Fruit fly (Drosophila melanogaster) Kc167 (cell line): Measurements from ENCODE around the gene CG6664.

Experiments
- Myc ChIP-seq: fragments of >200 bp; optimal IDR thresholded peaks from 2 replicates; lab custom pipeline; 2017; ENCODE audit warnings: missing external identifiers
- Sin3A ChIP-seq: fragments of >200 bp; optimal IDR thresholded peaks from 2 replicates; lab custom pipeline; 2018; ENCODE audit warnings: missing external identifiers
- h ChIP-seq: fragments of >200 bp; optimal IDR thresholded peaks from 3 replicates; lab custom pipeline; 2018; ENCODE audit warnings: missing external identifiers
- psq ChIP-seq: fragments of >200 bp; optimal IDR thresholded peaks from 2 replicates; lab custom pipeline; 2017; ENCODE audit warnings: missing external identifiers
- ttk ChIP-seq: sonication (Bioruptor generic); optimal IDR thresholded peaks from 2 replicates; lab custom pipeline; 2017; ENCODE audit warnings: missing external identifiers

DNA sequence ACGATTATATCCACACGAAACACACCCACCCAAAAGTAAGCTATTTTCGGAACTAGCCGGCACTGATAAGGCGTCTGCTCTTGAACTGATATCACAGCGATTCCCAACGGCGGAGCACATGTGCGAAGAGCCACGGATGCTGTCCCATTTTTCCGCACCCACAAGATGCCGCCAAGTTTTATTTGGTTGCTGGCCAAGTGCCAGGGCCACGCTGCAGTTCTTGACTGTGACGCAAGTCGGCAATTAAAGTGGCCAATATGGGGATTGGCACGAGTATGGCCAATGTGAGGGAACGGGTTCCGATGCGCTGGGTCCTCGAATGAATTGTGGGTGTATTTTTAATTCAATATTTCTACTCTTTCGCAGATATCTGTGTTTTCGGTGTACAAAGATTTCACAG lies 38.0 kb upstream of the CG6664 start:
- TF ChIP-seq h (lab: Kevin White, UChicago) (no peak), Sin3A (no peak), Myc (no peak), ttk (lab: Kevin White, UChicago) (no peak), psq (lab: Kevin White, UChicago) (no peak)
